Fruit fly (Drosophila melanogaster) whole organism, prepupa: ENCODE results near the gene HUWE1.
A peak's percentile ranks its signal among the peaks of the same experiment; 100 is the strongest.

Experiments used
- Blimp-1 ChIP-seq: fragments of 200-800 bp; sonication (Bioruptor generic); optimal IDR thresholded peaks from 3 replicates; lab custom pipeline; 2017; ENCODE audit warnings: missing biosample characterization, missing genetic modification characterization, mild to moderate bottlenecking, moderate library complexity, missing genetic modification reagents
- CG10631 ChIP-seq: fragments of 200-800 bp; sonication (Bioruptor generic); optimal IDR thresholded peaks from 2 replicates; lab custom pipeline; 2016; ENCODE audit warnings: missing biosample characterization, missing genetic modification characterization
- CG10669 ChIP-seq: fragments of 200-800 bp; sonication (Bioruptor generic); optimal IDR thresholded peaks from 3 replicates; lab custom pipeline; 2018; ENCODE audit warnings: missing biosample characterization, mild to moderate bottlenecking, missing genetic modification characterization, moderate library complexity
- CG11294 ChIP-seq: fragments of 200-800 bp; sonication (Bioruptor generic); IDR thresholded peaks from 2 replicates; pipeline ENCODE4 v1.3.6; 2022; ENCODE audit warnings: missing biosample characterization, missing genetic modification characterization
- CG11762 ChIP-seq: fragments of 200-800 bp; sonication (Bioruptor generic); optimal IDR thresholded peaks from 3 replicates; lab custom pipeline; 2016; ENCODE audit warnings: missing biosample characterization, missing genetic modification characterization; ENCODE audit not compliant: insufficient read depth
- CG15336 ChIP-seq: fragments of 200-800 bp; sonication (Bioruptor generic); IDR thresholded peaks from 2 replicates; pipeline ENCODE4 v1.3.6; 2022; ENCODE audit warnings: missing biosample characterization, missing genetic modification characterization
- CG1621 ChIP-seq: fragments of 200-800 bp; sonication (Bioruptor generic); optimal IDR thresholded peaks from 3 replicates; lab custom pipeline; 2018; ENCODE audit warnings: missing biosample characterization, mild to moderate bottlenecking, missing genetic modification characterization
- CG3032 ChIP-seq: fragments of 200-800 bp; optimal IDR thresholded peaks from 2 replicates; lab custom pipeline; 2019; ENCODE audit warnings: missing biosample characterization, mild to moderate bottlenecking, missing genetic modification characterization, moderate library complexity
- CG31627 ChIP-seq: fragments of 200-800 bp; sonication (Bioruptor generic); optimal IDR thresholded peaks from 3 replicates; lab custom pipeline; 2016; ENCODE audit warnings: missing biosample characterization, missing genetic modification characterization
- CG32006 ChIP-seq: fragments of 200-800 bp; sonication (Bioruptor generic); optimal IDR thresholded peaks from 3 replicates; lab custom pipeline; 2017; ENCODE audit warnings: missing biosample characterization, mild to moderate bottlenecking, missing genetic modification characterization
- CG34406 ChIP-seq: fragments of 200-800 bp; sonication (Bioruptor generic); optimal IDR thresholded peaks from 3 replicates; lab custom pipeline; 2016; ENCODE audit warnings: missing biosample characterization, missing genetic modification characterization
- CG3919 ChIP-seq: fragments of 200-800 bp; sonication (Bioruptor generic); optimal IDR thresholded peaks from 3 replicates; lab custom pipeline; 2016; ENCODE audit warnings: missing biosample characterization, missing genetic modification characterization
- CG4318 ChIP-seq: fragments of 200-800 bp; sonication (Bioruptor generic); optimal IDR thresholded peaks from 3 replicates; lab custom pipeline; 2017; ENCODE audit warnings: missing biosample characterization, mild to moderate bottlenecking, missing genetic modification characterization
- CG6163 ChIP-seq: fragments of 200-800 bp; sonication (Bioruptor generic); IDR thresholded peaks from 3 replicates; pipeline ENCODE4 v1.3.6; 2022; ENCODE audit warnings: missing biosample characterization, missing genetic modification characterization
- CG6792 ChIP-seq: fragments of 200-800 bp; sonication (Bioruptor generic); optimal IDR thresholded peaks from 3 replicates; lab custom pipeline; 2016; ENCODE audit warnings: missing biosample characterization, missing genetic modification characterization
- CG7368 ChIP-seq: fragments of 200-800 bp; sonication (Bioruptor generic); optimal IDR thresholded peaks from 3 replicates; lab custom pipeline; 2016; ENCODE audit warnings: missing biosample characterization, missing genetic modification characterization
- CG8119 ChIP-seq: fragments of 200-800 bp; sonication (Bioruptor generic); IDR thresholded peaks from 3 replicates; pipeline ENCODE4 v1.3.6; 2022; ENCODE audit warnings: missing biosample characterization, missing genetic modification characterization
- CG8632 ChIP-seq: fragments of 200-800 bp; sonication (Bioruptor generic); optimal IDR thresholded peaks from 3 replicates; lab custom pipeline; 2016; ENCODE audit warnings: missing biosample characterization, missing genetic modification characterization
- CG9139 ChIP-seq: fragments of 200-800 bp; sonication (Bioruptor generic); optimal IDR thresholded peaks from 3 replicates; lab custom pipeline; 2017; ENCODE audit warnings: missing biosample characterization, mild to moderate bottlenecking, missing genetic modification characterization
- Eip75B ChIP-seq: fragments of 200-800 bp; sonication (Bioruptor generic); optimal IDR thresholded peaks from 3 replicates; lab custom pipeline; 2016; ENCODE audit warnings: missing biosample characterization, missing genetic modification characterization
- Eip78C ChIP-seq: fragments of 200-800 bp; sonication (Bioruptor generic); peaks from one replicate; lab custom pipeline; 2016; ENCODE audit warnings: missing biosample characterization, missing genetic modification characterization
- Eip93F ChIP-seq: fragments of 200-800 bp; sonication (Bioruptor generic); optimal IDR thresholded peaks from 2 replicates; lab custom pipeline; 2016; ENCODE audit warnings: missing biosample characterization, mild to moderate bottlenecking, missing genetic modification characterization
- Ets21C ChIP-seq: fragments of 200-800 bp; sonication (Bioruptor generic); optimal IDR thresholded peaks from 3 replicates; lab custom pipeline; 2016; ENCODE audit warnings: missing biosample characterization, missing genetic modification characterization
- Ets96B ChIP-seq: fragments of 200-800 bp; optimal IDR thresholded peaks from 2 replicates; lab custom pipeline; 2019; ENCODE audit warnings: missing biosample characterization, mild to moderate bottlenecking, missing genetic modification characterization, moderate library complexity
- Gug ChIP-seq: fragments of 200-800 bp; sonication (Bioruptor generic); IDR thresholded peaks from 2 replicates; pipeline ENCODE4 v1.3.6; 2022; ENCODE audit warnings: missing biosample characterization, missing genetic modification characterization
- Hr39 ChIP-seq: fragments of 200-800 bp; sonication (Bioruptor generic); optimal IDR thresholded peaks from 2 replicates; lab custom pipeline; 2016; ENCODE audit warnings: missing biosample characterization, missing genetic modification characterization
- Hr4 ChIP-seq: fragments of 200-800 bp; sonication (Bioruptor generic); optimal IDR thresholded peaks from 3 replicates; lab custom pipeline; 2016; ENCODE audit warnings: missing biosample characterization, missing genetic modification characterization
- Met ChIP-seq: fragments of 200-800 bp; sonication (Bioruptor generic); optimal IDR thresholded peaks from 3 replicates; lab custom pipeline; 2016; ENCODE audit warnings: missing biosample characterization, missing genetic modification characterization
- OdsH ChIP-seq: fragments of 200-800 bp; sonication (Bioruptor generic); optimal IDR thresholded peaks from 3 replicates; lab custom pipeline; 2016; ENCODE audit warnings: missing biosample characterization, missing genetic modification characterization
- Smox ChIP-seq: fragments of 200-800 bp; sonication (Bioruptor generic); optimal IDR thresholded peaks from 3 replicates; lab custom pipeline; 2016; ENCODE audit warnings: missing biosample characterization, missing genetic modification characterization
- Sox15 ChIP-seq: fragments of 200-800 bp; sonication (Bioruptor generic); optimal IDR thresholded peaks from 3 replicates; lab custom pipeline; 2016; ENCODE audit warnings: missing biosample characterization, missing genetic modification characterization
- acj6 ChIP-seq: fragments of 200-800 bp; sonication (Bioruptor generic); optimal IDR thresholded peaks from 3 replicates; lab custom pipeline; 2016; ENCODE audit warnings: missing biosample characterization, missing genetic modification characterization
- cyc ChIP-seq: fragments of 200-800 bp; sonication (Bioruptor generic); optimal IDR thresholded peaks from 3 replicates; lab custom pipeline; 2016; ENCODE audit warnings: missing biosample characterization, missing genetic modification characterization
- dac ChIP-seq: fragments of 200-800 bp; sonication (Bioruptor generic); optimal IDR thresholded peaks from 2 replicates; lab custom pipeline; 2017; ENCODE audit warnings: missing biosample characterization, mild to moderate bottlenecking, missing genetic modification characterization
- eg ChIP-seq: fragments of 200-800 bp; sonication (Bioruptor generic); IDR thresholded peaks from 3 replicates; pipeline ENCODE4 v1.3.6; 2022; ENCODE audit warnings: missing biosample characterization, missing genetic modification characterization
- esn ChIP-seq: fragments of 200-800 bp; sonication (Bioruptor generic); optimal IDR thresholded peaks from 2 replicates; lab custom pipeline; 2016; ENCODE audit warnings: missing biosample characterization, mild to moderate bottlenecking, missing genetic modification characterization, moderate library complexity
- fd85E ChIP-seq: fragments of 200-800 bp; sonication (Bioruptor generic); optimal IDR thresholded peaks from 3 replicates; lab custom pipeline; 2016; ENCODE audit warnings: missing biosample characterization, missing genetic modification characterization
- lz ChIP-seq: fragments of 200-800 bp; sonication (Bioruptor generic); optimal IDR thresholded peaks from 3 replicates; lab custom pipeline; 2016; ENCODE audit warnings: missing biosample characterization, missing genetic modification characterization
- net ChIP-seq: fragments of 200-800 bp; sonication (Bioruptor generic); optimal IDR thresholded peaks from 3 replicates; lab custom pipeline; 2016; ENCODE audit warnings: missing biosample characterization, missing genetic modification characterization
- pdm3 ChIP-seq: fragments of 200-800 bp; sonication (Bioruptor generic); optimal IDR thresholded peaks from 3 replicates; lab custom pipeline; 2016; ENCODE audit warnings: missing biosample characterization, missing genetic modification characterization
- salr ChIP-seq, 2 experiments: fragments of 200-800 bp; sonication (Bioruptor generic); optimal IDR thresholded peaks; 3 replicates each; lab custom pipeline; 2016 to 2018; ENCODE audit warnings: missing biosample characterization in 2 of 2, missing genetic modification characterization in 2 of 2, mild to moderate bottlenecking in 1 of 2
- ss ChIP-seq, 2 experiments: fragments of 200-800 bp; sonication (Bioruptor generic); optimal IDR thresholded peaks; 2 replicates in 1 of 2; 3 replicates in 1 of 2; lab custom pipeline; 2017 to 2018; ENCODE audit warnings: mild to moderate bottlenecking in 2 of 2, missing biosample characterization in 2 of 2, missing genetic modification characterization in 2 of 2, moderate library complexity in 1 of 2
- svp ChIP-seq: fragments of 200-800 bp; sonication (Bioruptor generic); peaks from one replicate; lab custom pipeline; 2016; ENCODE audit warnings: missing biosample characterization, missing genetic modification characterization
- topi ChIP-seq: fragments of 200-800 bp; sonication (Bioruptor generic); optimal IDR thresholded peaks from 3 replicates; lab custom pipeline; 2016; ENCODE audit warnings: missing biosample characterization, missing genetic modification characterization
- vri ChIP-seq: fragments of 200-800 bp; sonication (Bioruptor generic); optimal IDR thresholded peaks from 3 replicates; lab custom pipeline; 2016; ENCODE audit warnings: missing biosample characterization, mild to moderate bottlenecking, missing genetic modification characterization

The HUWE1 gene

DNA sequence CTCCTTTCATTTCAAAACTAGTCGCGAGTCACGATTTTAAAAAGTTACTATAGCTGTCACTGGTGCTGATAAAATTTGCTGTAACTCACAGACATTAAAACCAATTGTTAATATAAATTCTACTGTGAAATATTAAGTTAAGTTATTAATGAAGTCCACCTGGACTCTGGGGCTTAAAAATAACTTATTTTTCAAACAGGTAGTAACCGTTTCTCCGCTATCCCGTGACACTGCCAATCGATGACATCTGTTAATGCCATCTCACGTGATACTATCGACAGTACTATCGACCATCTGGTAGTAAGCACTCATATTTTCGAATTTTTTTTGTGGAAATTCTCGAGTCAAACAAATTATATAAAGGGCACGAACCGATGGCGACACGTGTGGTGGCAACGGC lies 21.6 kb downstream of the HUWE1 start, which contains the start of the genes CG12379 and MagR (continued):
- TF ChIP-seq OdsH (GFP tag; lab: Kevin White, UChicago) (peak; percentile 37), eg (GFP tag; lab: Robert Waterston, UW) (0 out of 3 replicates have a peak, but pooled peaks have one; percentile 33), CG32006 (GFP tag; lab: Kevin White, UChicago) (peak; percentile 29), Ets21C (GFP tag; lab: Kevin White, UChicago) (peak; percentile 45)

DNA sequence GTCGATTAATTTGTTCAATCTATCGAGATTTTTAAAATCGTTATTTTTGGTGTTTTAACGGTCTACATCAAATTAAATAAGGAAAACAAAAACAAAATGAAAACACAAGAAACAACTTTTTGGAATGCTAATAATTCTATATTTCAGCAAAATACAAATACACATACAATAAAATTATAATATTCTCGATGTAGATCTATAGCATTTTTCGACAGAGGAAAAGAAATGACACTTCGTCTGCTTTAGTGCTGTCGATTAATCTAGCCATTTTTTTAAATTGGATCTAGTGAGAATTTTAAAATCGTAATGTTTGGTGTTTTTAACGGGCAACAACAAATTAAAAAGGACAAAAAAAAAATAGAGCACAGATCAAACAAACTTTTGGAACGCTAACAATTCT lies 24.7 kb downstream of the HUWE1 start, which contains the start of gene Arp6:
Arp6 (minus strand) TSS at position 11 of the 400 bp plus-strand sequence.
- TF ChIP-seq Eip78C (GFP tag; lab: Kevin White, UChicago) = peak; percentile 2
- TF ChIP-seq Sox15 (GFP tag; lab: Kevin White, UChicago) = no peak
- no peak for TF ChIP-seq salr (GFP tag; optimal IDR thresholded peaks at IDR 0.05; lab: Kevin White, UChicago)

DNA sequence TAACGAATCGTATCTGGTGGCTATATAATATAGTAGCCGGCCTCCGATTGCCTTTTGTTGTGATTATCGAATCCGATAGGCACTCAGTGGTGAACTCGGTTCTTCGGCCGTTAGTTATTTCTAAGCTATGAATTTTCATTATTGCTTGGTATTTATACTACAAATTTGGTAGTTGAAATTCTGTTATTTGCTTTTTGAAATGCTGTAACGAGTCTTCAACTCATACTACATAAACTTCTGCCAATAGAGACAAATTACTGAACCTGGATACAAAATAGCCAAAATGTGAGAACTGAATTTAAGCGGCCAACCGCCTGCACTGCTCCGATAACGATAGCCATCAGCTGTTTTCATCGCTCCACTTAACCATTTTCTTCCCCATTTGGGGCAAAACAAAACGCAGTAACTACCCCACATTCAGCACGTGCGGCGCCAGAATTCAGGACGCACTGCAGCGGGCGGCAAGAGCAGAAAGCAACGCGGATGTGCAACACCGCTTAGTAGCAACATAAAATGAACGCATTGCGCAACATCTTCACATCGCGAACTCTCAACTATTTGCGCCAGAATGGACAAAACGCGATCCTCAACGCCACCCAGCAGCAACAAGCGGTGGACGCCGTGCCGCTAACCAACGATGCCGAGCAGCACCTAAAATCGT lies 26.6 kb downstream of the HUWE1 start, which contains the start of the genes CG11679 and CG8206:
CG11679 (minus strand) TSS at position 65 of the 661 bp plus-strand sequence.
CG8206 (plus strand) TSS at position 341 of the 661 bp plus-strand sequence.
- TF ChIP-seq Smox (GFP tag; lab: Kevin White, UChicago) = peak; percentile 16
- TF ChIP-seq CG4318 (GFP tag; lab: Kevin White, UChicago) = no peak
- TF ChIP-seq CG3919 (GFP tag; lab: Kevin White, UChicago) = peak; percentile 12
- TF ChIP-seq OdsH (GFP tag; lab: Kevin White, UChicago) = peak; percentile 48
- peak; percentile 55 for TF ChIP-seq topi (GFP tag; lab: Kevin White, UChicago)
- no peak for TF ChIP-seq Eip93F (GFP tag; lab: Kevin White, UChicago)
- TF ChIP-seq CG11762 (GFP tag; lab: Kevin White, UChicago) = no peak
- TF ChIP-seq svp (GFP tag; lab: Kevin White, UChicago) = peak; percentile 65
- no peak for TF ChIP-seq fd85E (GFP tag; lab: Kevin White, UChicago)
- TF ChIP-seq Met (GFP tag; lab: Kevin White, UChicago) = peak; percentile 36
- 0 out of 3 replicates have a peak, but pooled peaks have one; percentile 20 for TF ChIP-seq CG6163 (GFP tag; lab: Robert Waterston, UW)
- peak; percentile 45 for TF ChIP-seq Eip75B (GFP tag; lab: Kevin White, UChicago)
- 0 out of 2 replicates have a peak, but pooled peaks have one; percentile 23 for TF ChIP-seq CG15336 (GFP tag; lab: Robert Waterston, UW)
- TF ChIP-seq dac (GFP tag; lab: Kevin White, UChicago) = no peak
- peak; percentile 5 for TF ChIP-seq CG6792
- peak; percentile 79 for TF ChIP-seq Eip78C (GFP tag; lab: Kevin White, UChicago)
- peak; percentile 50 for TF ChIP-seq lz (GFP tag; lab: Kevin White, UChicago)
- TF ChIP-seq Hr4 (GFP tag; lab: Kevin White, UChicago) = peak; percentile 43
- TF ChIP-seq CG8632 (GFP tag; lab: Kevin White, UChicago) = no peak
- TF ChIP-seq CG8119 (GFP tag; lab: Robert Waterston, UW) = no peak
- TF ChIP-seq Ets21C (GFP tag; lab: Kevin White, UChicago) = peak; percentile 39
- TF ChIP-seq eg (GFP tag; lab: Robert Waterston, UW) = peak; percentile 34; the same call in 1 of the 3 replicates
- TF ChIP-seq Blimp-1 (GFP tag; lab: Kevin White, UChicago) = no peak
- TF ChIP-seq CG1621 (tag; lab: Kevin White, UChicago) = no peak
- TF ChIP-seq Hr39 (GFP tag; lab: Kevin White, UChicago) = peak; percentile 46
- peak; percentile 33 for TF ChIP-seq Ets96B (tag; lab: Kevin White, UChicago)
- TF ChIP-seq CG11294 (GFP tag; lab: Robert Waterston, UW) = peak; percentile 22; the same call in 1 of the 2 replicates
- TF ChIP-seq CG34406 (GFP tag; lab: Kevin White, UChicago) = no peak
- peak; percentile 15 for TF ChIP-seq Sox15 (GFP tag; lab: Kevin White, UChicago)
- TF ChIP-seq CG31627 (GFP tag; lab: Kevin White, UChicago) = peak; percentile 50
- TF ChIP-seq ss (GFP tag; optimal IDR thresholded peaks at IDR 0.05; lab: Kevin White, UChicago) = no peak
- TF ChIP-seq esn = peak; percentile 50
- TF ChIP-seq pdm3 (GFP tag; lab: Kevin White, UChicago) = peak; percentile 32
- peak; percentile 33 for TF ChIP-seq acj6 (GFP tag; lab: Kevin White, UChicago)
- TF ChIP-seq CG32006 (GFP tag; lab: Kevin White, UChicago) = peak; percentile 39
- TF ChIP-seq vri (GFP tag; lab: Kevin White, UChicago) = peak; percentile 49
- no peak for TF ChIP-seq CG10669 (GFP tag; lab: Kevin White, UChicago)
- no peak for TF ChIP-seq CG9139 (GFP tag; lab: Kevin White, UChicago)
- peak; percentile 26 for TF ChIP-seq CG10631
- TF ChIP-seq Gug (GFP tag; lab: Robert Waterston, UW) = no peak
- TF ChIP-seq cyc (GFP tag; lab: Kevin White, UChicago) = peak; percentile 51
- TF ChIP-seq CG7368 (GFP tag; lab: Kevin White, UChicago) = no peak
- no peak for TF ChIP-seq salr (GFP tag; optimal IDR thresholded peaks at IDR 0.05; lab: Kevin White, UChicago)
- TF ChIP-seq net (GFP tag; lab: Kevin White, UChicago) = no peak
- TF ChIP-seq CG3032 (tag; lab: Kevin White, UChicago) = peak; percentile 50
